Fruit fly (Drosophila melanogaster) whole organism, embryonic: ENCODE measurements around the gene CG5068.

Source experiments
- CG10321 ChIP-seq: fragments of 200-800 bp; sonication (Bioruptor generic); IDR thresholded peaks from 2 replicates; pipeline ENCODE4 v1.3.6; 2022; ENCODE audit warnings: missing biosample characterization, missing genetic modification characterization
- CG10979 ChIP-seq: fragments of 200-800 bp; sonication (Bioruptor generic); optimal IDR thresholded peaks from 2 replicates; lab custom pipeline; 2018; ENCODE audit warnings: missing biosample characterization, mild to moderate bottlenecking, missing genetic modification characterization, moderate library complexity
- CG11398 ChIP-seq: fragments of 200-800 bp; sonication (Bioruptor generic); optimal IDR thresholded peaks from 2 replicates; lab custom pipeline; 2016; ENCODE audit warnings: missing biosample characterization, missing genetic modification characterization
- CG11504 ChIP-seq: fragments of 200-800 bp; sonication (Bioruptor generic); optimal IDR thresholded peaks from 3 replicates; lab custom pipeline; 2019; ENCODE audit warnings: missing biosample characterization, mild to moderate bottlenecking, missing genetic modification characterization, moderate library complexity
- CG11560 ChIP-seq: fragments of 200-800 bp; sonication (Bioruptor generic); IDR thresholded peaks from 3 replicates; pipeline ENCODE4 v1.3.6; 2022; ENCODE audit warnings: missing biosample characterization, missing genetic modification characterization
- CG11723 ChIP-seq: fragments of 200-800 bp; sonication (Bioruptor generic); optimal IDR thresholded peaks from 2 replicates; lab custom pipeline; 2017; ENCODE audit warnings: missing biosample characterization, mild to moderate bottlenecking, missing genetic modification characterization
- CG12104 ChIP-seq: fragments of 200-800 bp; sonication (Bioruptor generic); optimal IDR thresholded peaks from 3 replicates; lab custom pipeline; 2016; ENCODE audit warnings: missing biosample characterization, missing genetic modification characterization
- CG12769 ChIP-seq: fragments of 200-800 bp; sonication (Bioruptor generic); optimal IDR thresholded peaks from 2 replicates; lab custom pipeline; 2019; ENCODE audit warnings: missing biosample characterization, mild to moderate bottlenecking, missing genetic modification characterization, moderate library complexity
- CG13894 ChIP-seq: fragments of 200-800 bp; sonication (Bioruptor generic); optimal IDR thresholded peaks from 3 replicates; lab custom pipeline; 2018; ENCODE audit warnings: missing biosample characterization, mild to moderate bottlenecking, missing genetic modification characterization, moderate library complexity
- CG15011 ChIP-seq: fragments of 200-800 bp; sonication (Bioruptor generic); optimal IDR thresholded peaks from 3 replicates; lab custom pipeline; 2018; ENCODE audit warnings: missing biosample characterization, mild to moderate bottlenecking, missing genetic modification characterization
- CG1603 ChIP-seq: fragments of 200-800 bp; sonication (Bioruptor generic); optimal IDR thresholded peaks from 2 replicates; lab custom pipeline; 2019; ENCODE audit warnings: missing biosample characterization, mild to moderate bottlenecking, missing genetic modification characterization, moderate library complexity
- CG17328 ChIP-seq: fragments of 200-800 bp; sonication (Bioruptor generic); IDR thresholded peaks from 2 replicates; pipeline ENCODE4 v1.3.6; 2022; ENCODE audit warnings: missing biosample characterization, missing genetic modification characterization
- CG2120 ChIP-seq: fragments of 200-800 bp; sonication (Bioruptor generic); optimal IDR thresholded peaks from 3 replicates; lab custom pipeline; 2016; ENCODE audit warnings: missing biosample characterization, missing genetic modification characterization
- CG30403 ChIP-seq: fragments of 200-800 bp; sonication (Bioruptor generic); optimal IDR thresholded peaks from 3 replicates; lab custom pipeline; 2016; ENCODE audit warnings: missing biosample characterization, missing genetic modification characterization
- CG33557 ChIP-seq: fragments of 200-800 bp; sonication (Bioruptor generic); optimal IDR thresholded peaks from 2 replicates; lab custom pipeline; 2019; ENCODE audit warnings: missing biosample characterization, mild to moderate bottlenecking, missing genetic modification characterization, moderate library complexity
- CG3407 ChIP-seq: fragments of 200-800 bp; sonication (Bioruptor generic); optimal IDR thresholded peaks from 2 replicates; lab custom pipeline; 2018; ENCODE audit warnings: missing biosample characterization, mild to moderate bottlenecking, missing genetic modification characterization
- CG6654 ChIP-seq: fragments of 200-800 bp; sonication (Bioruptor generic); optimal IDR thresholded peaks from 2 replicates; lab custom pipeline; 2017; ENCODE audit warnings: missing biosample characterization, mild to moderate bottlenecking, missing genetic modification characterization
- CG7357 ChIP-seq: fragments of 200-800 bp; sonication (Bioruptor generic); IDR thresholded peaks from 3 replicates; pipeline ENCODE4 v1.3.6; 2022; ENCODE audit warnings: missing biosample characterization, missing genetic modification characterization
- CG7372 ChIP-seq: fragments of 200-800 bp; sonication (Bioruptor generic); IDR thresholded peaks from 2 replicates; pipeline ENCODE4 v1.3.6; 2022; ENCODE audit warnings: missing biosample characterization, missing genetic modification characterization
- CG7745 ChIP-seq: fragments of 200-800 bp; sonication (Bioruptor generic); optimal IDR thresholded peaks from 2 replicates; lab custom pipeline; 2018; ENCODE audit warnings: missing biosample characterization, mild to moderate bottlenecking, missing genetic modification characterization, moderate library complexity
- CG8281 ChIP-seq: fragments of 200-800 bp; sonication (Bioruptor generic); optimal IDR thresholded peaks from 2 replicates; lab custom pipeline; 2018; ENCODE audit warnings: missing biosample characterization, mild to moderate bottlenecking, missing genetic modification characterization, moderate library complexity
- CG9437 ChIP-seq: fragments of 200-800 bp; sonication (Bioruptor generic); optimal IDR thresholded peaks from 2 replicates; lab custom pipeline; 2018; ENCODE audit warnings: missing biosample characterization, mild to moderate bottlenecking, missing genetic modification characterization
- CG9797 ChIP-seq: fragments of 200-800 bp; sonication (Bioruptor generic); optimal IDR thresholded peaks from 3 replicates; lab custom pipeline; 2018; ENCODE audit warnings: missing biosample characterization, mild to moderate bottlenecking, missing genetic modification characterization
- CHES-1-like ChIP-seq: fragments of 200-800 bp; sonication (Bioruptor generic); optimal IDR thresholded peaks from 2 replicates; lab custom pipeline; 2016; ENCODE audit warnings: missing biosample characterization, missing genetic modification characterization
- Camta ChIP-seq: fragments of 200-800 bp; sonication (Bioruptor generic); optimal IDR thresholded peaks from 2 replicates; lab custom pipeline; 2016; ENCODE audit warnings: missing biosample characterization, missing genetic modification characterization
- Dek ChIP-seq: fragments of 200-800 bp; sonication (Bioruptor generic); optimal IDR thresholded peaks from 3 replicates; lab custom pipeline; 2019; ENCODE audit warnings: missing biosample characterization, mild to moderate bottlenecking, missing genetic modification characterization, moderate library complexity
- Ets65A ChIP-seq: fragments of 200-800 bp; sonication (Bioruptor generic); peaks from one replicate; lab custom pipeline; 2016; ENCODE audit warnings: missing biosample characterization, missing genetic modification characterization
- Fer2 ChIP-seq: fragments of 200-800 bp; sonication (Bioruptor generic); optimal IDR thresholded peaks from 2 replicates; lab custom pipeline; 2018; ENCODE audit warnings: missing biosample characterization, mild to moderate bottlenecking, missing genetic modification characterization, moderate library complexity
- HLHmδ ChIP-seq: fragments of 200-800 bp; sonication (Bioruptor generic); optimal IDR thresholded peaks from 2 replicates; lab custom pipeline; 2018; ENCODE audit warnings: missing biosample characterization, mild to moderate bottlenecking, missing genetic modification characterization, moderate library complexity
- Hr39 ChIP-seq: fragments of >200 bp; optimal IDR thresholded peaks from 2 replicates; lab custom pipeline; 2017
- Hsf ChIP-seq: fragments of 200-800 bp; sonication (Bioruptor generic); optimal IDR thresholded peaks from 3 replicates; lab custom pipeline; 2016; ENCODE audit warnings: missing biosample characterization, missing genetic modification characterization
- Meics ChIP-seq: fragments of 200-800 bp; sonication (Bioruptor generic); optimal IDR thresholded peaks from 2 replicates; lab custom pipeline; 2017; ENCODE audit warnings: missing biosample characterization, mild to moderate bottlenecking, missing genetic modification characterization
- Nf-YB ChIP-seq: fragments of 200-800 bp; sonication (Bioruptor generic); optimal IDR thresholded peaks from 3 replicates; lab custom pipeline; 2019; ENCODE audit warnings: missing biosample characterization, mild to moderate bottlenecking, missing genetic modification characterization, moderate library complexity
- PHDP ChIP-seq: fragments of 200-800 bp; sonication (Bioruptor generic); optimal IDR thresholded peaks from 3 replicates; lab custom pipeline; 2018; ENCODE audit warnings: missing biosample characterization, mild to moderate bottlenecking, missing genetic modification characterization, moderate library complexity
- abd-A ChIP-seq: fragments of 200-800 bp; sonication (Bioruptor generic); optimal IDR thresholded peaks from 3 replicates; lab custom pipeline; 2019; ENCODE audit warnings: missing biosample characterization, mild to moderate bottlenecking, missing genetic modification characterization, moderate library complexity
- bbx ChIP-seq: fragments of 200-800 bp; sonication (Bioruptor generic); IDR thresholded peaks from 2 replicates; pipeline ENCODE4 v1.3.6; 2022; ENCODE audit warnings: missing biosample characterization, missing genetic modification characterization; ENCODE audit not compliant: partially characterized antibody
- bowl ChIP-seq: fragments of 200-800 bp; sonication (Bioruptor generic); IDR thresholded peaks from 2 replicates; pipeline ENCODE4 v1.3.6; 2022; ENCODE audit warnings: missing biosample characterization, missing genetic modification characterization
- chinmo ChIP-seq: fragments of 200-800 bp; sonication (Bioruptor generic); IDR thresholded peaks from 4 replicates; pipeline ENCODE4 v1.3.6; 2022; ENCODE audit warnings: missing biosample characterization, missing genetic modification characterization; ENCODE audit not compliant: partially characterized antibody
- croc ChIP-seq: fragments of 200-800 bp; sonication (Bioruptor generic); conservative IDR thresholded peaks from 3 replicates; pipeline ENCODE4 v1.3.6; 2022; ENCODE audit warnings: missing biosample characterization, missing genetic modification characterization
- disco-r ChIP-seq: fragments of 200-800 bp; sonication (Bioruptor generic); optimal IDR thresholded peaks from 2 replicates; lab custom pipeline; 2016; ENCODE audit warnings: missing biosample characterization, missing genetic modification characterization
- en ChIP-seq: fragments of 200-800 bp; sonication (Bioruptor generic); optimal IDR thresholded peaks from 2 replicates; lab custom pipeline; 2016; ENCODE audit warnings: missing biosample characterization, missing genetic modification characterization
- gt ChIP-seq: fragments of 200-800 bp; sonication (Bioruptor generic); IDR thresholded peaks from 2 replicates; pipeline ENCODE4 v1.3.6; 2022; ENCODE audit warnings: missing biosample characterization, missing genetic modification characterization
- ham ChIP-seq: fragments of 200-800 bp; sonication (Bioruptor generic); IDR thresholded peaks from 2 replicates; pipeline ENCODE4 v1.3.6; 2022; ENCODE audit warnings: missing biosample characterization, missing genetic modification characterization
- her ChIP-seq: fragments of 200-800 bp; sonication (Bioruptor generic); optimal IDR thresholded peaks from 2 replicates; lab custom pipeline; 2016; ENCODE audit warnings: missing biosample characterization, missing genetic modification characterization
- insv ChIP-seq, 2 experiments: fragments of 200-800 bp; sonication (Bioruptor generic); optimal IDR thresholded peaks; 3 replicates each; lab custom pipeline; 2016 to 2018; ENCODE audit warnings: missing biosample characterization in 2 of 2, missing genetic modification characterization in 2 of 2
- peb ChIP-seq: fragments of 200-800 bp; sonication (Bioruptor generic); IDR thresholded peaks from 2 replicates; pipeline ENCODE4 v1.3.6; 2022; ENCODE audit warnings: missing biosample characterization, missing genetic modification characterization
- pita ChIP-seq: fragments of 200-800 bp; sonication (Bioruptor generic); optimal IDR thresholded peaks from 2 replicates; lab custom pipeline; 2017; ENCODE audit warnings: missing biosample characterization, mild to moderate bottlenecking, missing genetic modification characterization
- prd ChIP-seq, 3 experiments: fragments of >200 bp in 2 of 3; fragments of 200-800 bp in 1 of 3; sonication (Bioruptor generic) in 1 of 3; optimal IDR thresholded peaks in 2 of 3; IDR thresholded peaks in 1 of 3; 2 replicates in 2 of 3; 3 replicates in 1 of 3; pipeline versions ENCODE4 v1.3.6 to Lab custom; 2017 to 2022; ENCODE audit warnings: missing biosample characterization in 1 of 3, missing genetic modification characterization in 1 of 3
- repo ChIP-seq: fragments of 200-800 bp; sonication (Bioruptor generic); optimal IDR thresholded peaks from 2 replicates; lab custom pipeline; 2016; ENCODE audit warnings: missing biosample characterization, missing genetic modification characterization
- salm ChIP-seq: fragments of 200-800 bp; sonication (Bioruptor generic); optimal IDR thresholded peaks from 2 replicates; lab custom pipeline; 2018; ENCODE audit warnings: missing biosample characterization, mild to moderate bottlenecking, missing genetic modification characterization
- sug ChIP-seq: fragments of 200-800 bp; optimal IDR thresholded peaks from 2 replicates; lab custom pipeline; 2019; ENCODE audit warnings: missing biosample characterization, mild to moderate bottlenecking, missing genetic modification characterization, moderate library complexity

The CG5068 gene

dm6 chr3L:8985848-8986320 lies 626 bp upstream of the CG5068 start, which contains the start of gene Galk (continued):
- no peak for TF ChIP-seq croc (GFP tag; lab: Robert Waterston, UW)
- TF ChIP-seq bbx (GFP tag; lab: Robert Waterston, UW): no peak
- no peak for TF ChIP-seq prd (optimal IDR thresholded peaks at IDR 0.05; lab: Kevin White, UChicago)
- peak; percentile 68 for TF ChIP-seq prd (GFP tag; IDR thresholded peaks at IDR 0.05; lab: Robert Waterston, UW)
- no peak for TF ChIP-seq CG12104 (GFP tag; lab: Kevin White, UChicago)
- TF ChIP-seq sug (tag; lab: Kevin White, UChicago): peak; percentile 79
- TF ChIP-seq gt: no peak
- TF ChIP-seq CG1603 (tag; lab: Kevin White, UChicago): no peak
- TF ChIP-seq CG30403 (GFP tag; lab: Kevin White, UChicago): peak; percentile 22
- peak; percentile 87 for TF ChIP-seq CG2120
- TF ChIP-seq CG33557 (GFP tag; lab: Kevin White, UChicago): peak; percentile 56
- TF ChIP-seq CG11398 (GFP tag; lab: Kevin White, UChicago): peak; percentile 60
- TF ChIP-seq CHES-1-like (GFP tag; lab: Kevin White, UChicago): peak; percentile 58
- TF ChIP-seq en: no peak
- no peak; the same call in 2 of the 3 replicates for TF ChIP-seq CG7357 (GFP tag; lab: Robert Waterston, UW)
- TF ChIP-seq CG11560 (tag; lab: Robert Waterston, UW): no peak
- TF ChIP-seq HLHmδ: no peak
- TF ChIP-seq her (GFP tag; lab: Kevin White, UChicago): peak; percentile 65
- peak; percentile 62 for TF ChIP-seq CG3407 (GFP tag; lab: Kevin White, UChicago)
- TF ChIP-seq Meics: peak; percentile 77
- no peak for TF ChIP-seq CG7745 (tag; lab: Kevin White, UChicago)
- peak; percentile 65 for TF ChIP-seq salm (tag; lab: Kevin White, UChicago)
- no peak for TF ChIP-seq CG10321 (GFP tag; lab: Robert Waterston, UW)
- TF ChIP-seq CG10979 (tag; lab: Kevin White, UChicago): no peak
- peak; percentile 10 for TF ChIP-seq Hsf (GFP tag; lab: Kevin White, UChicago)
- no peak for TF ChIP-seq CG11723 (GFP tag; lab: Kevin White, UChicago)
- no peak for TF ChIP-seq pita (GFP tag; lab: Kevin White, UChicago)
- peak; percentile 40 for TF ChIP-seq CG9437
- no peak for TF ChIP-seq Camta (GFP tag; lab: Kevin White, UChicago)
- TF ChIP-seq CG9797 (GFP tag; lab: Kevin White, UChicago): no peak
- TF ChIP-seq peb: no peak
- no peak for TF ChIP-seq abd-A (tag; lab: Kevin White, UChicago)
- no peak for TF ChIP-seq Nf-YB
- TF ChIP-seq CG6654 (GFP tag; lab: Kevin White, UChicago): no peak
- peak; percentile 18 for TF ChIP-seq repo (GFP tag; lab: Kevin White, UChicago)
- TF ChIP-seq Hr39 (lab: Kevin White, UChicago): no peak
- peak; percentile 36 for TF ChIP-seq CG11504 (tag; lab: Kevin White, UChicago)
- peak; percentile 49; the same call in 1 of the 2 replicates for TF ChIP-seq CG17328 (GFP tag; lab: Robert Waterston, UW)
- no peak for TF ChIP-seq Fer2 (tag; lab: Kevin White, UChicago)
- TF ChIP-seq CG7372 (GFP tag; lab: Robert Waterston, UW): peak; percentile 54
- peak; percentile 43 for TF ChIP-seq Dek
- TF ChIP-seq CG12769 (tag; lab: Kevin White, UChicago): peak; percentile 88
- no peak for TF ChIP-seq ham (GFP tag; lab: Robert Waterston, UW)
- peak; percentile 35 for TF ChIP-seq CG15011 (GFP tag; lab: Kevin White, UChicago)
- no peak for TF ChIP-seq chinmo (GFP tag; lab: Robert Waterston, UW)
- TF ChIP-seq PHDP: peak; percentile 52
- no peak for TF ChIP-seq Ets65A
- peak; percentile 42 for TF ChIP-seq CG8281 (tag; lab: Kevin White, UChicago)
- TF ChIP-seq insv (GFP tag; optimal IDR thresholded peaks at IDR 0.05; lab: Kevin White, UChicago): no peak
- TF ChIP-seq CG13894 (tag; lab: Kevin White, UChicago): peak; percentile 56
- no peak for TF ChIP-seq disco-r (GFP tag; lab: Kevin White, UChicago)
- TF ChIP-seq bowl (GFP tag; lab: Robert Waterston, UW): 0 out of 2 replicates have a peak, but pooled peaks have one; percentile 10
